Worm (Caenorhabditis elegans) whole organism, L1 larva: Measurements from ENCODE around the gene rbf-1.

Source experiments
- ama-1 ChIP-seq: fragments of 150-350 bp; optimal IDR thresholded peaks from 2 replicates; lab custom pipeline; 2014
- lin-39 ChIP-seq: fragments of 150-350 bp; optimal IDR thresholded peaks from 2 replicates; lab custom pipeline; 2014; ENCODE audit warnings: missing biosample characterization, missing genetic modification reagents, missing genetic modification characterization
- nhr-11 ChIP-seq: fragments of 150-350 bp; optimal IDR thresholded peaks from 2 replicates; lab custom pipeline; 2014; ENCODE audit warnings: missing biosample characterization, missing genetic modification characterization
- nhr-71 ChIP-seq: sonication (generic microtip); optimal IDR thresholded peaks from 2 replicates; lab custom pipeline; 2016; ENCODE audit warnings: mild to moderate bottlenecking, missing genetic modification characterization, moderate library complexity, missing compliant biosample characterization
- nhr-76 ChIP-seq: sonication (generic microtip); optimal IDR thresholded peaks from 2 replicates; lab custom pipeline; 2017; ENCODE audit warnings: missing biosample characterization, missing genetic modification characterization
- tbx-2 ChIP-seq: sonication (generic microtip); optimal IDR thresholded peaks from 2 replicates; lab custom pipeline; 2016; ENCODE audit warnings: missing genetic modification characterization, missing compliant biosample characterization
- zag-1 ChIP-seq: fragments of 150-350 bp; optimal IDR thresholded peaks from 2 replicates; lab custom pipeline; 2014; ENCODE audit warnings: missing biosample characterization, missing genetic modification characterization

ce11 chrIII:6679323-6679722, 3.8 kb downstream of the rbf-1 start:
- TF ChIP-seq zag-1 (tag; lab: Kevin White, UChicago) (no peak), nhr-76 (tag; lab: Kevin White, UChicago) (no peak), tbx-2 (tag; lab: Kevin White, UChicago) (no peak), ama-1 (lab: Kevin White, UChicago) (no peak), lin-39 (tag; lab: Kevin White, UChicago) (no peak), nhr-11 (tag; lab: Kevin White, UChicago) (no peak), nhr-71 (tag; lab: Kevin White, UChicago) (no peak)
